Worm (Caenorhabditis elegans) whole organism, L3 larva: ENCODE results near the gene Y53F4B.19.

ENCODE experiments used
- ZK546.5 ChIP-seq: sonication (generic microtip); optimal IDR thresholded peaks from 2 replicates; lab custom pipeline; 2017; ENCODE audit warnings: missing biosample characterization, missing genetic modification characterization
- ceh-9 ChIP-seq: sonication (generic microtip); optimal IDR thresholded peaks from 2 replicates; lab custom pipeline; 2018; ENCODE audit warnings: missing biosample characterization, missing genetic modification characterization
- daf-12 ChIP-seq: fragments of 150-350 bp; optimal IDR thresholded peaks from 2 replicates; lab custom pipeline; 2014; ENCODE audit warnings: missing biosample characterization, missing genetic modification reagents, missing genetic modification characterization
- egl-27 ChIP-seq: sonication (generic microtip); optimal IDR thresholded peaks from 4 replicates; lab custom pipeline; 2017; ENCODE audit warnings: missing biosample characterization, missing genetic modification reagents, missing genetic modification characterization
- elt-3 ChIP-seq, 3 experiments: fragments of 150-350 bp in 1 of 3; sonication (generic microtip) in 2 of 3; optimal IDR thresholded peaks; 2 replicates in 2 of 3; 4 replicates in 1 of 3; lab custom pipeline; 2014 to 2017; ENCODE audit warnings: missing biosample characterization in 3 of 3, missing genetic modification characterization in 3 of 3
- eor-1 ChIP-seq, 2 experiments: fragments of 150-350 bp; optimal IDR thresholded peaks; 2 replicates each; lab custom pipeline; 2014 to 2018; ENCODE audit warnings: missing biosample characterization in 2 of 2, missing genetic modification characterization in 2 of 2
- fkh-10 ChIP-seq: sonication (generic microtip); optimal IDR thresholded peaks from 2 replicates; lab custom pipeline; 2017; ENCODE audit warnings: missing biosample characterization, missing genetic modification reagents, missing genetic modification characterization
- fkh-2 ChIP-seq: fragments of 150-350 bp; optimal IDR thresholded peaks from 2 replicates; lab custom pipeline; 2014; ENCODE audit warnings: missing biosample characterization, missing genetic modification reagents, missing genetic modification characterization
- fos-1 ChIP-seq: fragments of 150-350 bp; optimal IDR thresholded peaks from 2 replicates; lab custom pipeline; 2014; ENCODE audit warnings: missing biosample characterization, missing genetic modification characterization
- lin-15B ChIP-seq: fragments of 150-350 bp; optimal IDR thresholded peaks from 2 replicates; lab custom pipeline; 2014; ENCODE audit warnings: missing biosample characterization, missing genetic modification characterization
- lin-39 ChIP-seq: fragments of 150-350 bp; optimal IDR thresholded peaks from 2 replicates; lab custom pipeline; 2018; ENCODE audit warnings: missing biosample characterization, missing genetic modification reagents, missing genetic modification characterization
- mdl-1 ChIP-seq: fragments of 150-350 bp; optimal IDR thresholded peaks from 2 replicates; lab custom pipeline; 2014; ENCODE audit warnings: missing biosample characterization, missing genetic modification characterization
- nfya-1 ChIP-seq: sonication (generic microtip); optimal IDR thresholded peaks from 2 replicates; lab custom pipeline; 2017; ENCODE audit warnings: missing genetic modification characterization, mild to moderate bottlenecking, missing compliant biosample characterization, antibody characterized with exemption, moderate library complexity; ENCODE audit not compliant: insufficient read depth
- nhr-12 ChIP-seq: fragments of 150-350 bp; optimal IDR thresholded peaks from 2 replicates; lab custom pipeline; 2014; ENCODE audit warnings: missing biosample characterization, missing genetic modification characterization
- nhr-23 ChIP-seq: fragments of 150-350 bp; optimal IDR thresholded peaks from 2 replicates; lab custom pipeline; 2014; ENCODE audit warnings: missing biosample characterization, missing genetic modification reagents, missing genetic modification characterization
- nhr-237 ChIP-seq: fragments of 150-350 bp; optimal IDR thresholded peaks from 2 replicates; lab custom pipeline; 2014; ENCODE audit warnings: missing biosample characterization, missing genetic modification characterization
- nhr-25 ChIP-seq: sonication (generic microtip); optimal IDR thresholded peaks from 2 replicates; lab custom pipeline; 2017; ENCODE audit warnings: missing biosample characterization, missing genetic modification characterization
- nhr-28 ChIP-seq: fragments of 150-350 bp; optimal IDR thresholded peaks from 2 replicates; lab custom pipeline; 2014; ENCODE audit warnings: missing biosample characterization, missing genetic modification characterization
- nhr-43 ChIP-seq: sonication (generic microtip); optimal IDR thresholded peaks from 2 replicates; lab custom pipeline; 2016; ENCODE audit warnings: mild to moderate bottlenecking, missing genetic modification characterization, missing compliant biosample characterization; ENCODE audit not compliant: poor library complexity, severe bottlenecking
- nhr-76 ChIP-seq: fragments of 150-350 bp; sonication (generic microtip); optimal IDR thresholded peaks from 5 replicates; lab custom pipeline; 2014; ENCODE audit warnings: missing biosample characterization, missing genetic modification characterization
- pqm-1 ChIP-seq: fragments of 150-350 bp; optimal IDR thresholded peaks from 2 replicates; lab custom pipeline; 2017; ENCODE audit warnings: missing biosample characterization, missing genetic modification characterization, inconsistent platforms
- sea-2 ChIP-seq: fragments of 150-350 bp; sonication (generic microtip); optimal IDR thresholded peaks from 4 replicates; lab custom pipeline; 2014; ENCODE audit warnings: missing biosample characterization, missing genetic modification reagents, missing genetic modification characterization
- skn-1 ChIP-seq: fragments of 150-350 bp; optimal IDR thresholded peaks from 2 replicates; lab custom pipeline; 2014; ENCODE audit warnings: missing biosample characterization, missing genetic modification characterization
- tbx-2 ChIP-seq: sonication (generic microtip); optimal IDR thresholded peaks from 2 replicates; lab custom pipeline; 2016; ENCODE audit warnings: mild to moderate bottlenecking, missing genetic modification characterization, missing compliant biosample characterization
- unc-62 ChIP-seq: fragments of 150-350 bp; sonication (generic microtip); optimal IDR thresholded peaks from 4 replicates; lab custom pipeline; 2014; ENCODE audit warnings: missing biosample characterization, missing genetic modification reagents, missing genetic modification characterization
- zag-1 ChIP-seq: fragments of 150-350 bp; optimal IDR thresholded peaks from 2 replicates; lab custom pipeline; 2014; ENCODE audit warnings: missing biosample characterization, missing genetic modification characterization

The Y53F4B.19 gene

DNA sequence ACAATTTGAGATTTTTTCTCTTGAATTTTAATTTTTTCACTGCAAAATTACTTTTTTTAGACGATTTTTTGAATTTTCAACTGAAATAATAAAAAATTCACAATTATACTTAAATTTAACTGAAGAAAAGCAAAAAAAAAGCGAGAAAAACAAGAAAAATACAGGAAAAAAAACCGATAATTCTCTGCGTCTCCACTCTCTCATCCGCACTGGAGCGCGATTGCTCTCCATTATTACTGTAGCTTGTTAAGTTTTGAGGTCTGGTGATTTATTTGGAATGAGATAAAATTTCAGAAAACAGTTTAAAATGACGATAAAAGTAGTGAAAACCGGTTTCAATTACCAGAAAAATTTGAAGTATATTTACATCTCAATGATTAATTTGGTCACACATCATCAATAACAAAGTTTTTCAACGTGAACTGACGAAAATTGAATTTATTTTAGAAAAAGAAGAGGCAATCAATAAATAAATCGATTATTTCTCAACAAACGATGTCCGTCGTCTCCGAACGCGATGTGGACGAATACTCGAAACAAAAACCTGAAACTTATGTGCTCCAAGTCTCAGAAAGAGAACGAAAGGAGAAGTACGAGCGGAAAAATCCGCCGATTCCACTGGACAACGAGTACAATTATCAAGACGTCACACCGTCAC, at the start of gene Y53F4B.19:
Y53F4B.19 (plus strand) TSS at position 157 of the 658 bp plus-strand sequence.
- no peak for TF ChIP-seq nhr-25
- TF ChIP-seq fos-1 (tag; lab: Kevin White, UChicago), result no peak
- TF ChIP-seq eor-1 (tag; optimal IDR thresholded peaks at IDR 0.05; lab: Kevin White, UChicago), result no peak
- TF ChIP-seq sea-2 (GFP tag; lab: Kevin White, UChicago), result no peak
- no peak for TF ChIP-seq skn-1 (tag; lab: Kevin White, UChicago)
- no peak for TF ChIP-seq fkh-2 (tag; lab: Kevin White, UChicago)
- no peak for TF ChIP-seq nhr-23 (tag; lab: Kevin White, UChicago)
- TF ChIP-seq nhr-28 (tag; lab: Kevin White, UChicago), result no peak
- TF ChIP-seq, all 47 proteins: peak for 0

DNA sequence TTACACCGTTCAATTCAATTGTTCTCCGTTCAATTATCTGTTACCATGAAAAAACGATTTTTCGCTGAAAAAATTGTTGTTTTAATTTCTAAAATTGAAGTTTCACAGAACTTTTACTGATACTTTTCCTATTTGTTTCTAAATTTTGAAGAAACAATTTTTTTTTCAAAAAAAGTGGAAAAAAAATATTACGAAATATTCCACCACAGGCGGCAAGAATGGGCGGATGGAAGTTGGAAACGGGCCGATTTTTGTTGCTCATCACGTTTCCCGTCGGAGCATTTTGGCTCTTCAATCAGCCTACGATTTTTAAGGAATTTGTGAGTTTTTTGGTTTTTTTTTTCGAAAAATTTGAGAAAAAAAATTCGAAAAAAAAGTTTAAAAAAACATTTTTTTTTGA, 39.0 kb upstream of the Y53F4B.19 start, which contains the start of gene Y53F4B.14:
Y53F4B.14 (plus strand) TSS at position 210 of the 400 bp plus-strand sequence.
- TF ChIP-seq nhr-76 (tag; lab: Kevin White, UChicago), result no peak
- no peak for TF ChIP-seq daf-12
- no peak for TF ChIP-seq pqm-1 (tag; lab: Kevin White, UChicago)
- TF ChIP-seq nhr-237 (tag; lab: Kevin White, UChicago), result no peak
- TF ChIP-seq elt-3 (tag; optimal IDR thresholded peaks at IDR 0.05; lab: Kevin White, UChicago), result no peak
- no peak for TF ChIP-seq nhr-25

DNA sequence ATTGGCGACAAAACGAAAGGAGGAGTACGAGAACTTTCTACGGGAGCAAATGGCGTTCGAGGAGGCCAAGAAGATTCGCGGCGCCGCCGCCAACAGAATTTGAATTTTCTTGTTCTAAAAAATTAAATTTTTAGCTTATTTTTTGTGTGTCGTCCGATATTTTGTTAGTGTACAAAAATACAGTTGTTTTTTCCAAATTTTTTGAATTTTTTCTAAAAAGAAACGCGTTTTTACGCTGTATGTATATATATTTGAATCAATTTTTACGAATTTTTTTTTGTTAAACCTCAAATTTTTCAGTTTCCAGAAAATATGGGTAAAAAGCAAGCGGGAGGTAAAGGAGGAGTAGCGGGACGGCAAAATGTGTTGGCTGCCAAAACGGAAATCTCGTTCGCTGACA, 37.6 kb upstream of the Y53F4B.19 start, which contains the start of gene trip-4:
trip-4 (plus strand) TSS at position 301 of the 400 bp plus-strand sequence.
- no peak for TF ChIP-seq elt-3 (tag; optimal IDR thresholded peaks at IDR 0.05; lab: Kevin White, UChicago)
- no peak for TF ChIP-seq pqm-1 (tag; lab: Kevin White, UChicago)
- TF ChIP-seq ZK546.5 (tag; lab: Kevin White, UChicago), result no peak
- TF ChIP-seq nhr-25, result no peak
- TF ChIP-seq nhr-12 (tag; lab: Kevin White, UChicago), result no peak
- TF ChIP-seq nhr-43 (tag; lab: Kevin White, UChicago), result no peak

DNA sequence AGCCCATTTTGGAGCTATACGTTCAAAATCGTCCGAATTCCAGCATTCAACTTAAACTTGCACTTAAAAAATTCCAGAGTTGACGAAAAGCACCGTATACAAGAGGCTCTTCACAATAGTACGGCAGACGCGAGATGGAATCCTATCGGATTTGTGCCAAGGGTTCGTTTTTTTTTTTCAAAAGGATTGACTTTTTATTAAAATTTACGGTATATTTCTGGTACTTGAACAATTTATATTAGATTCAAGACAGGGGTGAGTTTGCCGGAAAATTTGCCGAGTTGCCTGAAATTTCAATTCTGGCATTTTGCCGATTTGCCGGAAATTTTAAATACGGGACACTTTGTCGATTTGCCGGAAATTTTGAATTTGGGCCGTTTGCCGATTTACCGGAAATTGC, 34.4 kb upstream of the Y53F4B.19 start:
- TF ChIP-seq unc-62, result no peak
- no peak for TF ChIP-seq nhr-12 (tag; lab: Kevin White, UChicago)
- no peak for TF ChIP-seq fkh-10

DNA sequence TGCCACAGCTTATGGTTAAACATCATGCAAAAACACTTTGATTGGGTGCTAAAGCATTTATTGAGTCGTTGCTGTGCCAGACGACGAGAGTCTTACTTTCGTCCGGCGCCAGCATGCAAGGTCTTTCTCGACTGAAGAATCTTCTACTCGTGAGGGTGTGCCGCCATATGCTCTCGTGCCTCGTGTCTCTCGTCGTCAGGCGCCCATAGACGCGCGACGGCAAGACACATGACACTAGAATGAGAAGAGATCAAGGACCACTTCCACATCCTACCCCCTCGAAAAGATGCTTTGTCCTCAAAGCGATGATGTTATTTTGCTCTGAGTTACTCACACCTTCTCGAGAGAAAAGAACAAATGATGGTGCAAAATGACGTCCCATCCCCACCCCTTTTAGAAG, 34.0 kb upstream of the Y53F4B.19 start:
- TF ChIP-seq lin-39 (tag; lab: Kevin White, UChicago), result peak; percentile 50

DNA sequence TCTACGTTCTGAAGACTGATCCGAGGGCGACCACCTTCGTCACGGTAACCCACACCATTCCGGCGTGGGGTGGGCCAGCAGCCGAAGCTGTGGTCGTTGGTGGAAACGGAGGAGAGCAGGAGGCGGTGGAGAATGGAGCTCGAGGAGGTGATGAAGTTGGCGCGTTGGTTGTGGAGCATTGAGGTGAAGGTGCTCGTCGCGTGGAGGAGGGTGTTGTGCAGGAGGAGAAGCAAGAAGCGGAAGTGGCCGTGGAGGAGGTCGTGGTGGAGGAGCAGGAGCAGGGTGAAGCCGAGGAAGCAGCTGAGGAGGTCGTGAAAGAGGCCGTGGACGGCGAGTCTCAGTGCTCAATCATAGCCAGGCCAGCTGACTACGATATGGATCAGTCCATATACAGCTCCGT, 18.5 kb upstream of the Y53F4B.19 start, which contains the start of gene Y53F4B.17:
Y53F4B.17 (plus strand) TSS at position 375 of the 400 bp plus-strand sequence.
- TF ChIP-seq egl-27 (no peak), nhr-28 (tag; lab: Kevin White, UChicago) (no peak), elt-3 (tag; optimal IDR thresholded peaks at IDR 0.05; lab: Kevin White, UChicago) (no peak), unc-62 (no peak), nhr-12 (tag; lab: Kevin White, UChicago) (no peak), nfya-1 (tag; lab: Kevin White, UChicago) (no peak), tbx-2 (no peak), fkh-10 (no peak), skn-1 (tag; lab: Kevin White, UChicago) (no peak), nhr-43 (tag; lab: Kevin White, UChicago) (no peak), eor-1 (tag; optimal IDR thresholded peaks at IDR 0.05; lab: Kevin White, UChicago) (no peak), lin-39 (tag; lab: Kevin White, UChicago) (no peak), fkh-2 (tag; lab: Kevin White, UChicago) (no peak), nhr-23 (tag; lab: Kevin White, UChicago) (no peak), zag-1 (tag; lab: Kevin White, UChicago) (no peak), mdl-1 (tag; lab: Kevin White, UChicago) (no peak), fos-1 (tag; lab: Kevin White, UChicago) (no peak)
- TF ChIP-seq, all 47 proteins: peak for 0

DNA sequence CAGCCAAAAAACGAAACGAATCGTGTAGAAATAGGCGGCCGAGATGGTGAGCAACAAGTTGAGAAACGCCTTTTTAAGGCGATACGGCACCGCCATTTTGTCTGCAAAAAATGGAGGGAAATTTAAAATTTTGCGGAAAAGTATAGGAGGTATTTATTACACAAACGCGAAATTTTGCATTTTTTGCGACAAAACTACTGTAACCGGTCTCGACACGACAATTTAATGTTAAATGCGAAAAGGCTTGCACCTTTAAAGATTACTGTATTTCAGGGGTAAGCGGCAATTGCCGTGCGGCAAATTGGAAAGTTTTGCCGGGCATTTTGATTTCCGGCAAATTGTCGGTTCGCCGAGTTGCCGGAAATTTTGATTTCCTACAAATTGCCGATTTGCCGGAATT, 5.2 kb upstream of the Y53F4B.19 start, which contains the start of gene Y53F4B.18:
Y53F4B.18 (minus strand) TSS at position 101 of the 400 bp plus-strand sequence.
- TF ChIP-seq ceh-9 (no peak), nhr-25 (no peak), lin-15B (no peak)
